Fruit fly (Drosophila melanogaster) whole organism, wandering third instar larva: Measurements from ENCODE around the gene wry.

Experiments used
- Abd-B ChIP-seq: fragments of >200 bp; optimal IDR thresholded peaks from 2 replicates; lab custom pipeline; 2017; ENCODE audit warnings: missing biosample characterization, missing genetic modification characterization
- CG32264 ChIP-seq: fragments of 200-800 bp; sonication (Bioruptor generic); optimal IDR thresholded peaks from 2 replicates; lab custom pipeline; 2016; ENCODE audit warnings: missing biosample characterization, missing genetic modification characterization
- CG9705 ChIP-seq: fragments of 200-800 bp; sonication (Bioruptor generic); optimal IDR thresholded peaks from 2 replicates; lab custom pipeline; 2018; ENCODE audit warnings: missing biosample characterization, mild to moderate bottlenecking, missing genetic modification characterization
- CrebA ChIP-seq: fragments of 200-800 bp; sonication (Bioruptor generic); optimal IDR thresholded peaks from 2 replicates; lab custom pipeline; 2016; ENCODE audit warnings: missing biosample characterization, mild to moderate bottlenecking, missing genetic modification characterization, borderline replicate concordance
- Dfd ChIP-seq: fragments of >200 bp; optimal IDR thresholded peaks from 2 replicates; lab custom pipeline; 2017; ENCODE audit warnings: missing biosample characterization, missing genetic modification characterization
- Dif ChIP-seq: fragments of 200-275, 200-300 bp; sonication (Bioruptor generic); optimal IDR thresholded peaks from 2 replicates; lab custom pipeline; 2018; ENCODE audit warnings: missing biosample characterization, missing genetic modification characterization; ENCODE audit not compliant: partially characterized antibody
- GATAd ChIP-seq: sonication (Bioruptor generic); optimal IDR thresholded peaks from 2 replicates; lab custom pipeline; 2016; ENCODE audit warnings: missing biosample characterization, missing genetic modification characterization
- HLH106 ChIP-seq: fragments of 200-800 bp; optimal IDR thresholded peaks from 3 replicates; lab custom pipeline; 2019; ENCODE audit warnings: missing biosample characterization, mild to moderate bottlenecking, missing genetic modification characterization, moderate library complexity
- Hnf4 ChIP-seq: fragments of 200-800 bp; sonication (Bioruptor generic); optimal IDR thresholded peaks from 2 replicates; lab custom pipeline; 2016; ENCODE audit warnings: missing biosample characterization, mild to moderate bottlenecking, missing genetic modification characterization
- Hr78 ChIP-seq: fragments of >200 bp; optimal IDR thresholded peaks from 2 replicates; lab custom pipeline; 2017; ENCODE audit warnings: missing biosample characterization, missing genetic modification characterization
- Hr83 ChIP-seq: fragments of 200-300 bp; sonication (Bioruptor generic); optimal IDR thresholded peaks from 2 replicates; lab custom pipeline; 2016; ENCODE audit warnings: missing biosample characterization, mild to moderate bottlenecking, missing genetic modification characterization, moderate library complexity; ENCODE audit not compliant: poor library complexity, severe bottlenecking
- Jra ChIP-seq: sonication (Bioruptor generic); optimal IDR thresholded peaks from 2 replicates; lab custom pipeline; 2016; ENCODE audit warnings: missing biosample characterization, missing genetic modification characterization
- Myc ChIP-seq: fragments of >200 bp; optimal IDR thresholded peaks from 2 replicates; lab custom pipeline; 2017
- Rel ChIP-seq, 2 experiments: fragments of 200-800 bp; sonication (Bioruptor generic) in 1 of 2; optimal IDR thresholded peaks; 2 replicates in 1 of 2; 3 replicates in 1 of 2; lab custom pipeline; 2016 to 2019; ENCODE audit warnings: mild to moderate bottlenecking in 2 of 2, missing biosample characterization in 2 of 2, missing genetic modification characterization in 2 of 2, moderate library complexity in 1 of 2
- Vsx2 ChIP-seq: fragments of 200-300, 225-300 bp; sonication (Bioruptor generic); optimal IDR thresholded peaks from 2 replicates; lab custom pipeline; 2018; ENCODE audit warnings: missing biosample characterization, missing genetic modification characterization; ENCODE audit not compliant: partially characterized antibody
- br ChIP-seq: fragments of 200-800 bp; sonication (Bioruptor generic); optimal IDR thresholded peaks from 2 replicates; lab custom pipeline; 2016; ENCODE audit warnings: missing biosample characterization, missing genetic modification characterization
- brk ChIP-seq: fragments of 200-800 bp; sonication (Bioruptor generic); optimal IDR thresholded peaks from 2 replicates; lab custom pipeline; 2016; ENCODE audit warnings: missing biosample characterization, mild to moderate bottlenecking, missing genetic modification characterization
- dl ChIP-seq, 2 experiments: fragments of 175-275, 200-275 bp in 1 of 2; fragments of 200-275 bp in 1 of 2; sonication (Bioruptor generic); optimal IDR thresholded peaks; lab custom pipeline; 2018; ENCODE audit warnings: mild to moderate bottlenecking in 2 of 2, missing biosample characterization in 2 of 2, missing genetic modification characterization in 2 of 2, moderate library complexity in 2 of 2; ENCODE audit not compliant: partially characterized antibody in 2 of 2, insufficient read depth in 1 of 2
- dmrt93B ChIP-seq: fragments of 200-800 bp; sonication (Bioruptor generic); optimal IDR thresholded peaks from 2 replicates; lab custom pipeline; 2018; ENCODE audit warnings: missing biosample characterization, mild to moderate bottlenecking, missing genetic modification characterization
- dsf ChIP-seq: sonication (Bioruptor generic); optimal IDR thresholded peaks from 2 replicates; lab custom pipeline; 2016; ENCODE audit warnings: missing biosample characterization, missing genetic modification characterization, borderline replicate concordance
- ey ChIP-seq: fragments of 200-800 bp; sonication (Bioruptor generic); optimal IDR thresholded peaks from 2 replicates; lab custom pipeline; 2016; ENCODE audit warnings: missing biosample characterization, missing genetic modification characterization
- foxo ChIP-seq, 2 experiments: fragments of 200-800 bp; sonication (Bioruptor generic); optimal IDR thresholded peaks; 2 replicates in 1 of 2; 3 replicates in 1 of 2; lab custom pipeline; 2016 to 2017; ENCODE audit warnings: missing biosample characterization in 2 of 2, missing genetic modification characterization in 2 of 2
- fru ChIP-seq: fragments of 200-800 bp; sonication (Bioruptor generic); optimal IDR thresholded peaks from 3 replicates; lab custom pipeline; 2016; ENCODE audit warnings: missing biosample characterization, mild to moderate bottlenecking, missing genetic modification characterization
- h ChIP-seq: fragments of 200-800 bp; sonication (Bioruptor generic); optimal IDR thresholded peaks from 3 replicates; lab custom pipeline; 2016; ENCODE audit warnings: missing biosample characterization, mild to moderate bottlenecking, missing genetic modification characterization
- jim ChIP-seq: fragments of 175-275, 200-325 bp; sonication (Bioruptor generic); optimal IDR thresholded peaks from 2 replicates; lab custom pipeline; 2016; ENCODE audit warnings: missing biosample characterization, mild to moderate bottlenecking, missing genetic modification characterization
- pan ChIP-seq: fragments of >200 bp; optimal IDR thresholded peaks from 2 replicates; lab custom pipeline; 2017
- psq ChIP-seq: fragments of 200-800 bp; sonication (Bioruptor generic); optimal IDR thresholded peaks from 3 replicates; lab custom pipeline; 2017; ENCODE audit warnings: missing biosample characterization, mild to moderate bottlenecking, missing genetic modification characterization, moderate library complexity
- rgr ChIP-seq: fragments of 200-800 bp; sonication (Bioruptor generic); optimal IDR thresholded peaks from 3 replicates; lab custom pipeline; 2016; ENCODE audit warnings: missing biosample characterization, mild to moderate bottlenecking, missing genetic modification characterization
- sv ChIP-seq: fragments of 200-800 bp; sonication (Bioruptor generic); optimal IDR thresholded peaks from 3 replicates; lab custom pipeline; 2016; ENCODE audit warnings: missing biosample characterization, missing genetic modification characterization
- tai ChIP-seq: sonication (Bioruptor generic); optimal IDR thresholded peaks from 2 replicates; lab custom pipeline; 2016; ENCODE audit warnings: missing biosample characterization, missing genetic modification characterization
- usp ChIP-seq: fragments of >200 bp; optimal IDR thresholded peaks from 2 replicates; lab custom pipeline; 2017; ENCODE audit warnings: missing biosample characterization, missing genetic modification characterization
- woc ChIP-seq: sonication (Bioruptor generic); optimal IDR thresholded peaks from 2 replicates; lab custom pipeline; 2016; ENCODE audit warnings: missing biosample characterization, mild to moderate bottlenecking, missing genetic modification characterization

Gene wry

dm6 chr2L:1901269-1901668 is 64.9 kb downstream of the wry start:
- no peak for TF ChIP-seq HLH106 (tag; lab: Kevin White, UChicago)

- TF ChIP-seq brk (GFP tag; lab: Kevin White, UChicago) (no peak), GATAd (GFP tag; lab: Kevin White, UChicago) (no peak), rgr (GFP tag; lab: Kevin White, UChicago) (no peak), psq (GFP tag; lab: Kevin White, UChicago) (no peak), Myc (lab: Kevin White, UChicago) (no peak), h (no peak), Hr83 (no peak), br (no peak), CG9705 (GFP tag; lab: Kevin White, UChicago) (no peak), sv (GFP tag; lab: Kevin White, UChicago) (no peak), Vsx2 (GFP tag; lab: Kevin White, UChicago) (no peak), dl (GFP tag; optimal IDR thresholded peaks at IDR 0.05; lab: Kevin White, UChicago; ENCODE audit: insufficient read depth in 1 of 2, partially characterized antibody in 2 of 2) (no peak), dmrt93B (GFP tag; lab: Kevin White, UChicago) (no peak), Rel (GFP tag; optimal IDR thresholded peaks at IDR 0.05; lab: Kevin White, UChicago) (no peak), Rel (tag; optimal IDR thresholded peaks at IDR 0.05; lab: Kevin White, UChicago) (no peak), Jra (GFP tag; lab: Kevin White, UChicago) (no peak), foxo (GFP tag; optimal IDR thresholded peaks at IDR 0.05; lab: Kevin White, UChicago) (no peak)
Observed at dm6 chr2L:1902243-1902642, 65.9 kb downstream of the wry start.

DNA sequence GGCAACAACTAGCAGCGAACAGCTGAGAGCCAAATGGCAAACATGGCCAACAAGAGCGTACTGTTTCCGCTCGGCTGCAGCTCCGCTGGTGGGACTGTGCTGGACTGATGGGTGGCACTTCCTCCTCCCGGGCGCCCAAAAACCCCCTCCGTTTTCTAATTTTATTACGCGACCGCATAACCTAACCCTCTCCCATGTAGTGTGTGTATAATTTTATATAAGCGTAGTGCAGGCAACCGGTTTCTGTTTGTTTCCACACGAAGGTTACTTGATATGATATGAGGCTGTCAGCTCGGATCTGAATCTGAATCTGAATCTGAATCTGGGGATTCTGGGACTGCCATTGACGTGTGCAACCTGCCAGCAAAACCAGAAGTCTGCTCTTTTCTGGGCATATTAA is 66.6 kb downstream of the wry start:
- TF ChIP-seq GATAd (GFP tag; lab: Kevin White, UChicago) (no peak), Dfd (GFP tag; lab: Kevin White, UChicago) (no peak), HLH106 (tag; lab: Kevin White, UChicago) (no peak), Rel (GFP tag; optimal IDR thresholded peaks at IDR 0.05; lab: Kevin White, UChicago) (no peak), Rel (tag; optimal IDR thresholded peaks at IDR 0.05; lab: Kevin White, UChicago) (peak; percentile 41), woc (GFP tag; lab: Kevin White, UChicago) (no peak)

- TF ChIP-seq GATAd (GFP tag; lab: Kevin White, UChicago) (no peak), dl (GFP tag; optimal IDR thresholded peaks at IDR 0.05; lab: Kevin White, UChicago; ENCODE audit: insufficient read depth in 1 of 2, partially characterized antibody in 2 of 2) (no peak), CG32264 (GFP tag; lab: Kevin White, UChicago) (no peak), Hnf4 (GFP tag; lab: Kevin White, UChicago) (no peak), h (no peak), Hr78 (GFP tag; lab: Kevin White, UChicago) (no peak), tai (GFP tag; lab: Kevin White, UChicago) (no peak), br (no peak), Rel (GFP tag; optimal IDR thresholded peaks at IDR 0.05; lab: Kevin White, UChicago) (no peak), Rel (tag; optimal IDR thresholded peaks at IDR 0.05; lab: Kevin White, UChicago) (no peak)
Observed at dm6 chr2L:1906326-1906725, 70.0 kb downstream of the wry start.

- TF ChIP-seq ey (no peak), dl (GFP tag; optimal IDR thresholded peaks at IDR 0.05; lab: Kevin White, UChicago; ENCODE audit: insufficient read depth in 1 of 2, partially characterized antibody in 2 of 2) (no peak), HLH106 (tag; lab: Kevin White, UChicago) (peak; percentile 0), fru (GFP tag; lab: Kevin White, UChicago) (no peak), foxo (GFP tag; optimal IDR thresholded peaks at IDR 0.05; lab: Kevin White, UChicago) (peak in 1 of 2 experiments; percentile 12), CG9705 (GFP tag; lab: Kevin White, UChicago) (no peak), dsf (GFP tag; lab: Kevin White, UChicago) (no peak), jim (GFP tag; lab: Kevin White, UChicago) (no peak), Hr78 (GFP tag; lab: Kevin White, UChicago) (no peak), sv (GFP tag; lab: Kevin White, UChicago) (no peak), Abd-B (GFP tag; lab: Kevin White, UChicago) (no peak), GATAd (GFP tag; lab: Kevin White, UChicago) (no peak), CrebA (no peak), Dif (GFP tag; lab: Kevin White, UChicago) (no peak), Myc (lab: Kevin White, UChicago) (no peak), psq (GFP tag; lab: Kevin White, UChicago) (no peak), rgr (GFP tag; lab: Kevin White, UChicago) (no peak), brk (GFP tag; lab: Kevin White, UChicago) (no peak), pan (lab: Kevin White, UChicago) (no peak), woc (GFP tag; lab: Kevin White, UChicago) (peak; percentile 28), br (no peak), Hr83 (no peak), usp (no peak)
- TF ChIP-seq, all 38 proteins: peak for 3
Observed at dm6 chr2L:1907098-1907497, 70.8 kb downstream of the wry start.
